Worm (Caenorhabditis elegans) whole organism, mixed stage, embryonic: ENCODE data around the gene chch-3.

ENCODE experiments used
- ceh-39 ChIP-seq: fragments of 150-350 bp; optimal IDR thresholded peaks from 2 replicates; lab custom pipeline; 2014; ENCODE audit warnings: missing biosample characterization, missing genetic modification characterization
- ceh-43 ChIP-seq: fragments of 200-800 bp; sonication (Bioruptor generic); optimal IDR thresholded peaks from 2 replicates; lab custom pipeline; 2018; ENCODE audit warnings: mild to moderate bottlenecking, missing genetic modification characterization, moderate library complexity, missing compliant biosample characterization
- drap-1 ChIP-seq: fragments of 200-800 bp; sonication (Bioruptor generic); optimal IDR thresholded peaks from 3 replicates; lab custom pipeline; 2018; ENCODE audit warnings: mild to moderate bottlenecking, missing genetic modification characterization, missing compliant biosample characterization
- lsy-2 ChIP-seq: fragments of 150-350 bp; optimal IDR thresholded peaks from 2 replicates; lab custom pipeline; 2014; ENCODE audit warnings: missing biosample characterization, missing genetic modification characterization
- nhr-12 ChIP-seq: fragments of 150-350 bp; optimal IDR thresholded peaks from 2 replicates; lab custom pipeline; 2014; ENCODE audit warnings: missing biosample characterization, missing genetic modification characterization
- nhr-237 ChIP-seq: fragments of 150-350 bp; optimal IDR thresholded peaks from 2 replicates; lab custom pipeline; 2014; ENCODE audit warnings: missing biosample characterization, missing genetic modification characterization
- nhr-28 ChIP-seq: fragments of 150-350 bp; optimal IDR thresholded peaks from 2 replicates; lab custom pipeline; 2014; ENCODE audit warnings: missing biosample characterization, missing genetic modification characterization
- nhr-76 ChIP-seq: sonication (generic microtip); optimal IDR thresholded peaks from 2 replicates; lab custom pipeline; 2017; ENCODE audit warnings: missing biosample characterization, missing genetic modification characterization
- snpc-4 ChIP-seq: fragments of 150-350 bp; optimal IDR thresholded peaks from 2 replicates; lab custom pipeline; 2014; ENCODE audit warnings: missing biosample characterization, missing genetic modification characterization
- sptf-1 ChIP-seq: sonication (generic microtip); optimal IDR thresholded peaks from 2 replicates; lab custom pipeline; 2017; ENCODE audit warnings: mild to moderate bottlenecking, missing genetic modification characterization, moderate library complexity, missing compliant biosample characterization
- unc-62 ChIP-seq: fragments of 150-350 bp; optimal IDR thresholded peaks from 2 replicates; lab custom pipeline; 2014; ENCODE audit warnings: missing biosample characterization, missing genetic modification reagents, missing genetic modification characterization

- TF ChIP-seq unc-62 (GFP tag; lab: Kevin White, UChicago) (no peak), ceh-39 (tag; lab: Kevin White, UChicago) (no peak), nhr-237 (tag; lab: Kevin White, UChicago) (no peak), lsy-2 (no peak), sptf-1 (tag; lab: Kevin White, UChicago) (no peak), ceh-43 (GFP tag; lab: Kevin White, UChicago) (no peak), nhr-12 (tag; lab: Kevin White, UChicago) (no peak), nhr-28 (no peak), snpc-4 (tag; lab: Kevin White, UChicago) (no peak), drap-1 (no peak), nhr-76 (no peak)
Measured at ce11 chrII:9369394-9369793, 47.4 kb upstream of the chch-3 start.
